Fruit fly (Drosophila melanogaster): Measurements from ENCODE around the gene Fbxl4.

- TF ChIP-seq psq (optimal IDR thresholded peaks at IDR 0.05) (no peak), insv (optimal IDR thresholded peaks at IDR 0.05) (no peak)
Observed at dm6 chrX:14233843-14234337, 3.8 kb downstream of the Fbxl4 start, which contains the start of gene CG42271.

Measured in Kc167 (cell line).